Worm (Caenorhabditis elegans) whole organism, L2 larva: Measurements from ENCODE around the gene acr-12.

Experiments used
- aly-2 ChIP-seq: fragments of 150-350 bp; optimal IDR thresholded peaks from 2 replicates; lab custom pipeline; 2014; ENCODE audit warnings: missing biosample characterization, missing genetic modification characterization
- egl-27 ChIP-seq: sonication (generic microtip); optimal IDR thresholded peaks from 3 replicates; lab custom pipeline; 2017; ENCODE audit warnings: missing biosample characterization, missing genetic modification reagents, missing genetic modification characterization
- mbf-1 ChIP-seq: sonication (generic microtip); optimal IDR thresholded peaks from 2 replicates; lab custom pipeline; 2017; ENCODE audit warnings: missing biosample characterization, missing genetic modification characterization
- mdl-1 ChIP-seq, 2 experiments: fragments of 150-350 bp in 1 of 2; sonication (generic microtip) in 1 of 2; optimal IDR thresholded peaks; 2 replicates each; lab custom pipeline; 2017; ENCODE audit warnings: missing biosample characterization in 2 of 2, missing genetic modification characterization in 2 of 2
- nhr-11 ChIP-seq: fragments of 150-350 bp; optimal IDR thresholded peaks from 2 replicates; lab custom pipeline; 2014; ENCODE audit warnings: missing biosample characterization, missing genetic modification characterization
- nhr-23 ChIP-seq: fragments of 150-350 bp; optimal IDR thresholded peaks from 2 replicates; lab custom pipeline; 2014; ENCODE audit warnings: missing biosample characterization, missing genetic modification reagents, missing genetic modification characterization
- nhr-25 ChIP-seq: fragments of 150-350 bp; sonication (generic microtip); optimal IDR thresholded peaks from 3 replicates; lab custom pipeline; 2014; ENCODE audit warnings: missing biosample characterization, missing genetic modification characterization
- nhr-6 ChIP-seq: fragments of 150-350 bp; optimal IDR thresholded peaks from 2 replicates; lab custom pipeline; 2014; ENCODE audit warnings: missing biosample characterization, missing genetic modification characterization
- skn-1 ChIP-seq: sonication (generic microtip); optimal IDR thresholded peaks from 2 replicates; lab custom pipeline; 2017; ENCODE audit warnings: missing biosample characterization, missing genetic modification characterization
- sma-9 ChIP-seq, 2 experiments: fragments of 150-350 bp in 1 of 2; sonication (generic microtip) in 1 of 2; optimal IDR thresholded peaks; 2 replicates each; lab custom pipeline; 2014 to 2016; ENCODE audit warnings: missing genetic modification characterization in 2 of 2, mild to moderate bottlenecking in 1 of 2, missing biosample characterization in 1 of 2, missing compliant biosample characterization in 1 of 2, missing genetic modification reagents in 1 of 2, moderate library complexity in 1 of 2
- ztf-4 ChIP-seq: fragments of 150-350 bp; optimal IDR thresholded peaks from 2 replicates; lab custom pipeline; 2014; ENCODE audit warnings: missing biosample characterization, missing genetic modification characterization

- TF ChIP-seq mbf-1 (tag; lab: Kevin White, UChicago) (no peak), nhr-23 (tag; lab: Kevin White, UChicago) (no peak), nhr-6 (no peak), ztf-4 (tag; lab: Kevin White, UChicago) (no peak), egl-27 (no peak), mdl-1 (tag; optimal IDR thresholded peaks at IDR 0.05; lab: Kevin White, UChicago) (no peak), sma-9 (GFP tag; optimal IDR thresholded peaks at IDR 0.05; lab: Kevin White, UChicago) (peak; percentile 2), sma-9 (tag; optimal IDR thresholded peaks at IDR 0.05; lab: Kevin White, UChicago) (no peak), aly-2 (tag; lab: Kevin White, UChicago) (no peak), nhr-25 (tag; lab: Kevin White, UChicago) (no peak), skn-1 (no peak), nhr-11 (tag; lab: Kevin White, UChicago) (no peak)
Observed at ce11 chrX:13532424-13533309, at the start of gene acr-12.
